Worm (Caenorhabditis elegans): Measurements from ENCODE around the gene W01B6.5.

DNA sequence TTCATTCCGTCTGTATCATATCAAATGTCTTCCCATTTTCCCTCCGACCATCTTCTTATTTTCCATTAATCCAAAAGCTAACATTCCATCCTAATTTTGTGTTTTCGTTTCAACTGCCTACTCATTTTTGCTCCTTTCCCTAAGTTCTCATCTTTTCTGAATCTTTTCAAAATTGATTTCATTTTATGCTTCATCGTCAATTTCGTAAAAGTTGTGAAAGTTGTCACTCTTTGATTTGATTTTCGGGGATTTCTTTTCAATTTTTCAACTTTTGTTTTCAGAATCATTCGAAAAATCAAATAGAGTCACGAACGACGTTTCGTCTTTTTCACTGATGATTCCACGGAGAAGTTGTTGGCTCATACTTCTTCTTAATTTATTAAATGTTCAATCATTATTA is 8.5 kb upstream of the W01B6.5 start, which contains the start of gene cwn-2:
- TF ChIP-seq ama-1 (optimal IDR thresholded peaks at IDR 0.05): no peak
- TF ChIP-seq hnd-1 (tag; optimal IDR thresholded peaks at IDR 0.05): no peak
- TF ChIP-seq tra-4 (tag; optimal IDR thresholded peaks at IDR 0.05): no peak
- no peak for TF ChIP-seq flt-1 (GFP tag; IDR thresholded peaks at IDR 0.05)
- no peak for TF ChIP-seq F13C5.2 (tag; optimal IDR thresholded peaks at IDR 0.05)

Measured in whole organism, early embryonic.